Fruit fly (Drosophila melanogaster) Kc167 (cell line): ENCODE results near the gene EMC5.

ENCODE experiments used
- Myc ChIP-seq: fragments of >200 bp; optimal IDR thresholded peaks from 2 replicates; lab custom pipeline; 2017; ENCODE audit warnings: missing external identifiers
- Sin3A ChIP-seq: fragments of >200 bp; optimal IDR thresholded peaks from 2 replicates; lab custom pipeline; 2018; ENCODE audit warnings: missing external identifiers
- h ChIP-seq: fragments of >200 bp; optimal IDR thresholded peaks from 3 replicates; lab custom pipeline; 2018; ENCODE audit warnings: missing external identifiers
- insv ChIP-seq: fragments of >200 bp; optimal IDR thresholded peaks from 3 replicates; lab custom pipeline; 2018; ENCODE audit warnings: missing external identifiers
- psq ChIP-seq: fragments of >200 bp; optimal IDR thresholded peaks from 2 replicates; lab custom pipeline; 2017; ENCODE audit warnings: missing external identifiers
- ttk ChIP-seq: sonication (Bioruptor generic); optimal IDR thresholded peaks from 2 replicates; lab custom pipeline; 2017; ENCODE audit warnings: missing external identifiers

EMC5 gene

DNA sequence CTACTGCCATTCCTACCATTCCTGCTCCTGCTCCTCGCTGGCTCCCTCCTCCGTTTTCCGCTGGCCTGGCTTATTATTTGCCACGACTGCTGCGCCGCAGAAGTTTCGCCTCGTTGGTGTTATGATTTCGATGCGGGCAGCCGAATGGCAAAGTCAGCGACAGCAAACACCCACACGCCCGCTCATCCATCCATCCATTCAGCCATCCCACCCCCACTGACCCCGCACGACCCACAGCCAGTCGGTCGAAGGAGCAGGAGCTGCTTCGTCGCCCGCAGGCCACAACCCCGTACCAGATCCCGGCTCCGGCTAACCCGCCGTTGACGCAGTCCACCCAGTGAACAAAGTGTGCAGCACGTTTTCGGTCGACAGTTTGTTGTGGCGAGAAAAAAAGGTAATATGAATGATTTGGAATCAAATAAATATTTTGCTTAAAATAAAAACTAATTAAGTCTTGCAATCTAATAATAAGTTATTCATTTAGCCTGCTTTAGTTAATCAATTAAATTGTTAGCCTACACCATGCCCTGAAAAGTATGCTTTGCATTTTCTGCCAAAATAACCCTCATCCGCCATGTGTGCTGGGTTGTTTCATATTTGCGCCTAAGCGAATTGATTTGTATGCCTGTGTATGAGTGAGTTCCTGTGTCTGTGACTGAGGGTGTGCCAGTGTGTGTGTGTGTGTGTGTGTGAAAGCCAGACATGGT lies 39.1 kb downstream of the EMC5 start:
- TF ChIP-seq ttk (lab: Kevin White, UChicago) (no peak), Myc (no peak), psq (lab: Kevin White, UChicago) (no peak), h (lab: Kevin White, UChicago) (no peak), insv (lab: Kevin White, UChicago) (no peak), Sin3A (no peak)

DNA sequence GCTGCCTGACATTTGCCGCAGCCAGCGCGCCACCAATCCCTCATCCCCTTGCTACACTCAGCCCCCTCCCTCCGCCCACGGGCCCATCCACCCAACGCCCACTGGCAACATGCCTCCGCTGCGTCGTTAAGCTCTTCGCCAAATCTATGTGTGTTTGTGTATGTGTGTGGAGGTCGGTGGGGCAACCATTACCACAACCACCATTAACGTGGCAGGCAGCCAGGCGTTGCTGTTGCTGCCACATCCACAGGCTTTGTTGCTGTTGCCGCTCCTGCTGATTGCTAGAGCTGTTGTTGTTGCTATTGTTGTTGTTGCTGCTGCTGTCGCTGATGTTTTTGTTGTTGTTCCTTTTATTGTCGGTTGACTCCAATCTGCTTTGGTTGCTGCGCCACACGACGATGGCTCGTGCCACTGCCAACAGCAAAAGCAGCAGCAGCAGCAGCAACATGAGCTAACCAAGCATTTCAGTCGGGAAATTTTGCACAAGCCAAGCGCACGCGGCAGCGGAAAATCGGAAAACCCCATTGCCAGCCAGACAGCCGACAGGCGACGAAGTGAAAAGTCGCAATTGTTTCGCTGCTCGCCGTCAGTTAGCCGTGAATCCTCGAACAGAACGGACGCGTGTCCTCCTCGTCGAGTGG lies 39.9 kb downstream of the EMC5 start, which contains the start of gene Sidpn:
TSS of gene Sidpn (plus strand) at position 465 of the 641 bp plus-strand sequence.
- TF ChIP-seq h (lab: Kevin White, UChicago) (no peak), ttk (lab: Kevin White, UChicago) (no peak), insv (lab: Kevin White, UChicago) (no peak), psq (lab: Kevin White, UChicago) (no peak), Sin3A (no peak), Myc (no peak)

DNA sequence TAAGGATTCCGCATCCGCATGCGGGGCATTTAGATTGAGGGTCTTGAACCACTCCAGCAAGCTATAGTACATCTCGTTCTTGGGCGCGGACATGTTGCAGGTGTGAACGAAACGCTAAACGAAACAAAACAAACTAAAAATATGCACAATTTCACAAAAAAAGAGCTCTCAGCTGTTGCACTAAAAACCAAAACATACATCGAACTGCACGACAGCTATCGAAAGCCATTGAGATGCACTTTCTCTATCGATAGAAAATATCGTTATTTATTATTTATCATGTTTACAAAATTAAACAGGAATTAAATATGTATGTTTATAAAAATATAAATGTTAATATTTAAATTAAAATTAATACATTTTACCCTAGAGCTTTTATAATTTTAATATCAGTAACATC lies 45.8 kb downstream of the EMC5 start, which contains the start of gene hook:
TSS of gene hook (minus strand) at position 211 of the 400 bp plus-strand sequence.
- TF ChIP-seq ttk (lab: Kevin White, UChicago) (no peak), psq (lab: Kevin White, UChicago) (no peak), insv (lab: Kevin White, UChicago) (no peak), h (lab: Kevin White, UChicago) (no peak), Myc (no peak), Sin3A (no peak)

DNA sequence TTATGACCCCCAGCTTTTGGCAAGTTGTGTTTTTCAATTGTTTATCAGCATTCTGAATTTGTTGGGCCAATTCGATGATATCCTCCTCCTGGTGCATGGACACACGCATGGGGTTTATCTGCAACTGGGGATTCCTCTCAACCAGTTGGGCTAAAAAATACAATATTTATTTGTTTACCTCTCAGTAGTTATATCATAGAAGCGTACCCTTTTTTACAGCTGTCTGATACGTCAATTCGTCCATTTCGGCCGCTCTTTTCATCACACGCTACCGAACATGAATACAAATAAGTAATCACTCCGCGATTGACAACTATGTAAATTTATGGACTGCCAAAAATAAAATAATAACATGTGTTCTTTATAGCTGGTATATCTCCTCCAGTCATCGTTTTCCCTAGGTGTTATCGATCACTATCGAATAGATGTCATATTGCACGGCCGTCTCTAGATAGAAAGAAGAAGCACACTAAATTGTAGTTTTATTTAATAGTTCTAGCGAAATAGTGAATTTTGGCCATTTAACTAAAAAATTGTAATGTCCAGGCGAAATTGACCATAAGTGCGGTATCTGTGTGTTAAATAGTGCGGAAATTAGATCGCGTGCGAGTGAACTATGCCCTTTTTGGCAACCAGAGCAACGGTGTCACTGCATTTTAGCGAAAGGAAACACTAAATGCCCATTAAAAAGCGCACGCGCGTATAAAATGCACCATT lies 46.9 kb downstream of the EMC5 start, which contains the start of the genes mib2 and CG31800:
TSS of gene mib2 (plus strand) at position 232 of the 717 bp plus-strand sequence.
TSS of gene CG31800 (minus strand) at position 364 of the 717 bp plus-strand sequence.
- TF ChIP-seq ttk (lab: Kevin White, UChicago) (no peak), Myc (no peak), Sin3A (no peak), insv (lab: Kevin White, UChicago) (no peak), h (lab: Kevin White, UChicago) (no peak), psq (lab: Kevin White, UChicago) (no peak)

DNA sequence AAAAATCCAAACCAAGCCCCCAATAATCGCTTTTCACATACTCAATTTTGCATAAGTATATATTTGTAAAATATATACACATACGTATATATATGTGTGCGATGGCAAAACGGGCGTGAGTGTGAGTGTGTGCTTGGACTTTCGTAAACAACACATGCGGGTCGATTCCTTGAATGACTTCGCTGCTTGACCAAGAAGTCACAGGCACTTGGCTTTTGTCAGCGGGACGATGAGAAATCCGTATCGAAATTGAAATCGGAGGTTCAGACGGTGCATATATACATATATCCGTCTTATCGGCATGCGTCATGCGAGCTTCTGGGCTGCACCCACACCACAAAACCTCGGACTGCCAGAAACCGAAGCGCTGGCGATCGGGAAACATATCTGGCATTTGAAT lies 47.5 kb downstream of the EMC5 start:
- TF ChIP-seq h (lab: Kevin White, UChicago) (no peak), Myc (no peak), insv (lab: Kevin White, UChicago) (no peak), Sin3A (no peak), ttk (lab: Kevin White, UChicago) (no peak), psq (lab: Kevin White, UChicago) (no peak)

DNA sequence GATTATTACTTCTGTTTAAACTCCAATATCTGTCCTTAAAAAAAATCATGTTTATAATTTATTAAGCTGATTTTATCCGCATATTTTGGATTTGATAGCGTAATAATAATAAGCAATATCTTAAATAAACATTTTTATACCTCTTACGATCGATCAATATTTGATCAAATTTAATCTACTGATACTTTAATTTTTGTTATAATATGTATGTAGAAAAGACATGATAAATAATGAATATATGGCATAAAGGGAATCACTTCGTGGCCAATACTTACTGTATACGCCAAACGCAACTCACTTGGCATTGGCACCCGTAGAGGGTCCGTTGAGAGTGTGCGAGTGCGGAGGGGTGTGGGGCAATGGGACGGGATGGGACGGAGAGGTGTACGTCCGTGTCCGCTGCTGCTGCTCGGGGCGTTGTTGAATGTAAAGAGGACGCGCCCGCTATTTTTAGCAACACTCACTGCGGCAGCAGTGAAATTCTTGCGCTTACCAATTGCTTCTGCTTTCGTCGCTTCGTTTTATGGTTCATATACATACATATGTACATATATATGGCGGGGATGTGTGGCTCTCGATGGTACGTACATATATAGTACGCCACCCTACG lies 48.7 kb downstream of the EMC5 start:
- no peak for TF ChIP-seq h (lab: Kevin White, UChicago)
- TF ChIP-seq ttk (lab: Kevin White, UChicago), result no peak
- TF ChIP-seq Sin3A, result no peak
- no peak for TF ChIP-seq Myc
- TF ChIP-seq insv (lab: Kevin White, UChicago), result no peak
- TF ChIP-seq psq (lab: Kevin White, UChicago), result no peak

DNA sequence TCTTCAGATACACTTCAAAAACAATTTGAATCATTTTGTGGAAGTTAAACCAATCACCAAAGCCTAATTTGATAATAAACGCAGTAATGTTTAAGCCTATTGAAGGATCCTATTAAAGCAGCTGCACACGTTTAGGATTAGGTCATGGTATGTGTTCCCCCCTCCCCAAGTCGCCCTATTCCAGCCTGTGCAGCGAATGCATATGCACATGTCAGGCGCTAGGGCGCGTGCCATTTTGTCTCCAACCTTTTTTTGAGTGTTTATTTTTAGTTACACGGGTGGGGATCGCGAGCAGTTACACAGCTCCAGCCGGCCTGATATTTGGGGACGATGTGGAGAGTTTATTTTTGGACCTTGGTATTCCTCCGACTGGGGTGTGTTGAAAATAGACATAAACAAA lies 49.5 kb downstream of the EMC5 start:
- TF ChIP-seq insv (lab: Kevin White, UChicago), result no peak
- TF ChIP-seq Myc, result no peak
- no peak for TF ChIP-seq h (lab: Kevin White, UChicago)

DNA sequence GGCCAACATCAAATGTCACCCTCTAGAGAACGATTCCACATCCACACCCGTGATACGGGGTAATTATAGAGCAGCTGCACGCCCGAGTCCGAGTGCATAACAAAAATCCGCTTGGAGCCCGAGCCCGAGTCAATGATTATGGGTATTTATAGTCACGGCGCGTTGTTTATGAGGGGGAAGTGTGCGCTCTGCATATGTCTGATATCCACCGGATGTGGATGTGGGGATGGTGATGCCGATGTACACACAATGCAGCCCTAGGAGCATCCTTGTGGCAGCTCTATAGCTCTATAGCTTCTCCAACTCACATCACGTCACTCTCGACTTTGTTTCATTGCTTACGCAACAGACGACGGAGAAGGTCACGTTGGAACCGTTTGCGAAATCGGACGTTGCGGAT lies 49.9 kb downstream of the EMC5 start:
- TF ChIP-seq ttk (lab: Kevin White, UChicago) (no peak), psq (lab: Kevin White, UChicago) (no peak), insv (lab: Kevin White, UChicago) (no peak), Sin3A (no peak), h (lab: Kevin White, UChicago) (no peak), Myc (no peak)
